Worm (Caenorhabditis elegans): ENCODE measurements around the gene F35C11.2.

The F35C11.2 gene

ce11 chrII:8248745-8249144 is at the start of gene F35C11.2, which contains the start of gene F35C11.4:
TSS of gene F35C11.2 (minus strand) at chrII:8248834.
TSS of gene F35C11.4 (plus strand) at chrII:8249004.
- peak in 1 of 2 experiments; percentile 17 for TF ChIP-seq lin-35 (GFP tag; optimal IDR thresholded peaks at IDR 0.05)
- TF ChIP-seq elt-2 (tag; optimal IDR thresholded peaks at IDR 0.05): peak; percentile 60
- TF ChIP-seq nhr-71 (tag; optimal IDR thresholded peaks at IDR 0.05): no peak
- no peak for TF ChIP-seq nhr-85 (tag)
- TF ChIP-seq C16A3.4 (tag; optimal IDR thresholded peaks at IDR 0.05): no peak
- no peak for TF ChIP-seq snu-23 (GFP tag; optimal IDR thresholded peaks at IDR 0.05)
- no peak for TF ChIP-seq fkh-10 (GFP tag; optimal IDR thresholded peaks at IDR 0.05)
- no peak for TF ChIP-seq ceh-88 (GFP tag; IDR thresholded peaks at IDR 0.05)
- no peak for TF ChIP-seq efl-1 (optimal IDR thresholded peaks at IDR 0.05)
- peak in 1 of 2 experiments; percentile 85 for TF ChIP-seq efl-1 (GFP tag; optimal IDR thresholded peaks at IDR 0.05 in 1 of 2)
- TF ChIP-seq unc-30 (tag; optimal IDR thresholded peaks at IDR 0.05): no peak
- TF ChIP-seq elt-3 (tag; optimal IDR thresholded peaks at IDR 0.05): no peak
- TF ChIP-seq rnt-1 (tag; optimal IDR thresholded peaks at IDR 0.05): no peak
- no peak for TF ChIP-seq isw-1 (GFP tag; IDR thresholded peaks at IDR 0.05)
- TF ChIP-seq mef-2 (tag; optimal IDR thresholded peaks at IDR 0.05): no peak
- peak; percentile 1 for TF ChIP-seq lin-14 (GFP tag; optimal IDR thresholded peaks at IDR 0.05)
- TF ChIP-seq lin-15B (tag; optimal IDR thresholded peaks at IDR 0.05): no peak

- TF ChIP-seq lin-14 (GFP tag; optimal IDR thresholded peaks at IDR 0.05) (peak; percentile 7), snpc-4 (tag; optimal IDR thresholded peaks at IDR 0.05) (no peak)
Measured at ce11 chrII:8295296-8295695, 46.7 kb upstream of the F35C11.2 start, which contains the start of gene nlp-55. TSS of gene nlp-55 (minus strand) at chrII:8295396.

ce11 chrII:8285837-8286236 is 37.2 kb upstream of the F35C11.2 start:
- TF ChIP-seq ama-1 (optimal IDR thresholded peaks at IDR 0.05): peak; percentile 35

ce11 chrII:8283158-8283717 is 34.6 kb upstream of the F35C11.2 start, which contains the start of the genes nst-1 and cct-4:
TSS of gene nst-1 (minus strand) at chrII:8283208.
TSS of gene cct-4 (plus strand) at chrII:8283667.
- TF ChIP-seq lin-35 (GFP tag; optimal IDR thresholded peaks at IDR 0.05) (peak; percentile 47 to 49), ztf-11 (tag; optimal IDR thresholded peaks at IDR 0.05) (no peak), lin-14 (GFP tag; optimal IDR thresholded peaks at IDR 0.05) (no peak), C34B4.2 (tag; optimal IDR thresholded peaks at IDR 0.05) (no peak), lsy-2 (tag; optimal IDR thresholded peaks at IDR 0.05) (peak; percentile 36 to 67), lin-39 (tag; optimal IDR thresholded peaks at IDR 0.05) (no peak), egl-13 (tag; optimal IDR thresholded peaks at IDR 0.05) (no peak), ets-5 (GFP tag; IDR thresholded peaks at IDR 0.05) (no peak), tlp-1 (tag; optimal IDR thresholded peaks at IDR 0.05) (no peak), elt-3 (tag; optimal IDR thresholded peaks at IDR 0.05) (peak in 1 of 6 experiments; percentile 45), blmp-1 (tag; optimal IDR thresholded peaks at IDR 0.05) (peak; percentile 17), mef-2 (tag; optimal IDR thresholded peaks at IDR 0.05) (no peak), skn-1 (tag; optimal IDR thresholded peaks at IDR 0.05) (peak; percentile 18), dpl-1 (GFP tag; optimal IDR thresholded peaks at IDR 0.05) (peak; percentile 1 to 63 (median 40)), ces-1 (GFP tag; optimal IDR thresholded peaks at IDR 0.05) (no peak), snu-23 (GFP tag; optimal IDR thresholded peaks at IDR 0.05) (peak; percentile 21), mep-1 (tag; optimal IDR thresholded peaks at IDR 0.05) (peak; percentile 70), efl-1 (optimal IDR thresholded peaks at IDR 0.05) (peak; percentile 41 to 58), efl-1 (GFP tag; optimal IDR thresholded peaks at IDR 0.05 in 1 of 2) (peak; percentile 47 to 82), nhr-90 (tag; optimal IDR thresholded peaks at IDR 0.05; ENCODE audit: poor library complexity) (no peak), fkh-4 (tag; optimal IDR thresholded peaks at IDR 0.05; ENCODE audit: borderline replicate concordance) (no peak), nhr-71 (tag; optimal IDR thresholded peaks at IDR 0.05) (peak; percentile 12), C16A3.4 (tag; optimal IDR thresholded peaks at IDR 0.05) (peak; percentile 17), nhr-76 (tag; optimal IDR thresholded peaks at IDR 0.05) (no peak), F16B12.6 (tag; optimal IDR thresholded peaks at IDR 0.05) (peak; percentile 6), tbx-2 (tag; optimal IDR thresholded peaks at IDR 0.05) (no peak)
